Worm (Caenorhabditis elegans): ENCODE measurements around the gene Y57A10A.5.

DNA sequence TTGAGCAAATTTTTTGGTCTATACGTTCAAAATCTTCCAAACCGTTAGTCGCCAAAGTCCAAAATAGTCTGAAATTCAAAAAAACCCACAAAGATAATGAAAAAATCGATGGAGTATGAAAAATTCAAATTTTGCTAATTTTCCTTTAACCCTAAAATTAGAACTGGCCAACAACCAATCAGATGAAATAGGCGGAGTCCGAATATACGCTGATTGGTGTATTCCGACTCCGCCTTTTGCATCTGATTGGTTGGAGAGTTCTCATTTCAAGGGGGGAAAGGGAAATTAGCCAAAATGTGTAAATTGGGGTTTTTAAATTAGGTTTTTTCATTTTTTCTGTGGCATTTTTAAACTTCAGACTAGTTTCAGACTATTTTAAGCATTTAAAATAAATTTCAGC is 50.3 kb downstream of the Y57A10A.5 start:
- TF ChIP-seq nhr-12 (tag; optimal IDR thresholded peaks at IDR 0.05), result no peak
- no peak for TF ChIP-seq aly-2 (tag; optimal IDR thresholded peaks at IDR 0.05)
- no peak for TF ChIP-seq mml-1 (tag; optimal IDR thresholded peaks at IDR 0.05)
